Fruit fly (Drosophila melanogaster) whole organism, embryonic: ENCODE results near the gene Lasp.

Experiments
- Adf1 ChIP-seq: fragments of 200-800 bp; sonication (Bioruptor generic); IDR thresholded peaks from 2 replicates; pipeline ENCODE4 v1.3.6; 2022; ENCODE audit warnings: missing biosample characterization, missing genetic modification characterization
- CG31441 ChIP-seq: fragments of 200-800 bp; sonication (Bioruptor generic); IDR thresholded peaks from 2 replicates; pipeline ENCODE4 v1.3.6; 2022; ENCODE audit warnings: missing biosample characterization, missing genetic modification characterization
- CG43689 ChIP-seq: fragments of 200-800 bp; sonication (Bioruptor generic); IDR thresholded peaks from 2 replicates; pipeline ENCODE4 v1.3.6; 2022; ENCODE audit warnings: missing biosample characterization, missing genetic modification characterization
- CG8089 ChIP-seq: fragments of 200-800 bp; sonication (Bioruptor generic); optimal IDR thresholded peaks from 3 replicates; lab custom pipeline; 2016; ENCODE audit warnings: missing biosample characterization, missing genetic modification characterization
- en ChIP-seq: fragments of 200-800 bp; sonication (Bioruptor generic); optimal IDR thresholded peaks from 2 replicates; lab custom pipeline; 2016; ENCODE audit warnings: missing biosample characterization, missing genetic modification characterization
- ewg ChIP-seq: fragments of 200-800 bp; sonication (Bioruptor generic); optimal IDR thresholded peaks from 3 replicates; lab custom pipeline; 2017; ENCODE audit warnings: mild to moderate bottlenecking, missing biosample characterization, missing genetic modification reagents, missing genetic modification characterization
- fru ChIP-seq: fragments of >200 bp; optimal IDR thresholded peaks from 2 replicates; lab custom pipeline; 2017
- vvl ChIP-seq: fragments of 200-800 bp; sonication (Bioruptor generic); IDR thresholded peaks from 2 replicates; pipeline ENCODE4 v1.3.6; 2022; ENCODE audit warnings: missing biosample characterization, missing genetic modification characterization

DNA sequence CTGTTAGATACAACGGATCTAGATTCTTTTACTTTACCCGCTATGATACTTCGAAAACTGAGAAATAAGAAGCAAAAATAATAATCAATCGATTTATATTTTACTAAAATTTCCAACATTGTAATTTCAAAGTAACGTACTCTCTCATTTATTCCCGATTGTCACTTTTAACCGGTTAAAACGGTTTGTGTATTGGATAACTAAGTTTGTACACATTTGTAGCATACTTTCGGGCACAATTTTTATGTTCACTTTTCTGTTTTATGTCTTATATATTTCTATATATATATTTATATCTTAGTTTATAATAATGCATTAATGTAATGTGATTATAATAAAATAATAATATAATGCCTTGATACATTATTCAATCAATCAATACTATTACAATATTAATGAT lies 30.2 kb upstream of the Lasp start:
- TF ChIP-seq en (GFP tag; lab: Kevin White, UChicago) (no peak), fru (no peak), ewg (no peak), CG43689 (GFP tag; lab: Robert Waterston, UW) (no peak), vvl (GFP tag; lab: Robert Waterston, UW) (no peak), CG8089 (GFP tag; lab: Kevin White, UChicago) (no peak), CG31441 (no peak), Adf1 (GFP tag; lab: Robert Waterston, UW) (no peak)
